Fruit fly (Drosophila melanogaster) whole organism, embryonic: Measurements from ENCODE around the gene Gr97a.

Experiments
- Adf1 ChIP-seq: fragments of 200-800 bp; sonication (Bioruptor generic); IDR thresholded peaks from 2 replicates; pipeline ENCODE4 v1.3.6; 2022; ENCODE audit warnings: missing biosample characterization, missing genetic modification characterization
- Bdp1 ChIP-seq: fragments of 200-800 bp; sonication (Bioruptor generic); optimal IDR thresholded peaks from 3 replicates; lab custom pipeline; 2016; ENCODE audit warnings: missing biosample characterization, missing genetic modification characterization
- Blimp-1 ChIP-seq: fragments of 200-800 bp; sonication (Bioruptor generic); optimal IDR thresholded peaks from 3 replicates; lab custom pipeline; 2018; ENCODE audit warnings: missing biosample characterization, missing genetic modification characterization, mild to moderate bottlenecking, moderate library complexity, missing genetic modification reagents
- CG11093 ChIP-seq: fragments of 200-800 bp; sonication (Bioruptor generic); IDR thresholded peaks from 3 replicates; pipeline ENCODE4 v1.3.6; 2022; ENCODE audit warnings: missing biosample characterization, missing genetic modification characterization
- CG13894 ChIP-seq: fragments of 200-800 bp; sonication (Bioruptor generic); optimal IDR thresholded peaks from 3 replicates; lab custom pipeline; 2018; ENCODE audit warnings: missing biosample characterization, mild to moderate bottlenecking, missing genetic modification characterization, moderate library complexity
- CG14014 ChIP-seq: fragments of 200-800 bp; sonication (Bioruptor generic); IDR thresholded peaks from 2 replicates; pipeline ENCODE4 v1.3.6; 2022; ENCODE audit warnings: missing biosample characterization, missing genetic modification characterization
- CG14710 ChIP-seq: fragments of 200-800 bp; sonication (Bioruptor generic); optimal IDR thresholded peaks from 3 replicates; lab custom pipeline; 2019; ENCODE audit warnings: missing biosample characterization, mild to moderate bottlenecking, missing genetic modification characterization, moderate library complexity
- CG17361 ChIP-seq: fragments of 200-800 bp; sonication (Bioruptor generic); IDR thresholded peaks from 3 replicates; pipeline ENCODE4 v1.3.6; 2022; ENCODE audit warnings: missing biosample characterization, missing genetic modification characterization
- CG17568 ChIP-seq: fragments of 200-800 bp; sonication (Bioruptor generic); optimal IDR thresholded peaks from 2 replicates; lab custom pipeline; 2018; ENCODE audit warnings: missing biosample characterization, mild to moderate bottlenecking, missing genetic modification characterization, moderate library complexity
- CG2202 ChIP-seq: fragments of 200-800 bp; sonication (Bioruptor generic); optimal IDR thresholded peaks from 2 replicates; lab custom pipeline; 2018; ENCODE audit warnings: missing biosample characterization, mild to moderate bottlenecking, missing genetic modification characterization
- CG33213 ChIP-seq: fragments of 200-800 bp; sonication (Bioruptor generic); optimal IDR thresholded peaks from 3 replicates; lab custom pipeline; 2016; ENCODE audit warnings: missing biosample characterization, missing genetic modification characterization
- CG3726 ChIP-seq: fragments of 200-800 bp; sonication (Bioruptor generic); IDR thresholded peaks from 3 replicates; pipeline ENCODE4, ENCODE4 v1.3.6; 2022; ENCODE audit warnings: missing biosample characterization, missing genetic modification characterization
- CG3838 ChIP-seq: fragments of 200-800 bp; sonication (Bioruptor generic); optimal IDR thresholded peaks from 3 replicates; lab custom pipeline; 2016; ENCODE audit warnings: missing biosample characterization, missing genetic modification characterization
- CG4360 ChIP-seq: fragments of 200-800 bp; sonication (Bioruptor generic); IDR thresholded peaks from 2 replicates; pipeline ENCODE4 v1.3.6; 2022; ENCODE audit warnings: missing biosample characterization, missing genetic modification characterization
- CG4424 ChIP-seq: fragments of 200-800 bp; sonication (Bioruptor generic); optimal IDR thresholded peaks from 3 replicates; lab custom pipeline; 2016; ENCODE audit warnings: missing biosample characterization, missing genetic modification characterization
- CG4820 ChIP-seq: fragments of 200-800 bp; sonication (Bioruptor generic); optimal IDR thresholded peaks from 3 replicates; lab custom pipeline; 2016; ENCODE audit warnings: missing biosample characterization, missing genetic modification characterization
- CG6175 ChIP-seq: fragments of 200-800 bp; sonication (Bioruptor generic); IDR thresholded peaks from 3 replicates; pipeline ENCODE4 v1.3.6; 2022; ENCODE audit warnings: missing biosample characterization, missing genetic modification characterization
- CG6791 ChIP-seq: fragments of 200-800 bp; sonication (Bioruptor generic); IDR thresholded peaks from 3 replicates; pipeline ENCODE4 v1.3.6; 2022; ENCODE audit warnings: missing biosample characterization, missing genetic modification characterization; ENCODE audit not compliant: partially characterized antibody
- CG8281 ChIP-seq: fragments of 200-800 bp; sonication (Bioruptor generic); optimal IDR thresholded peaks from 2 replicates; lab custom pipeline; 2018; ENCODE audit warnings: missing biosample characterization, mild to moderate bottlenecking, missing genetic modification characterization, moderate library complexity
- CG9437 ChIP-seq: fragments of 200-800 bp; sonication (Bioruptor generic); optimal IDR thresholded peaks from 2 replicates; lab custom pipeline; 2018; ENCODE audit warnings: missing biosample characterization, mild to moderate bottlenecking, missing genetic modification characterization
- CG9727 ChIP-seq: fragments of 200-800 bp; sonication (Bioruptor generic); optimal IDR thresholded peaks from 3 replicates; lab custom pipeline; 2017; ENCODE audit warnings: missing biosample characterization, mild to moderate bottlenecking, missing genetic modification characterization
- CG9797 ChIP-seq: fragments of 200-800 bp; sonication (Bioruptor generic); optimal IDR thresholded peaks from 3 replicates; lab custom pipeline; 2018; ENCODE audit warnings: missing biosample characterization, mild to moderate bottlenecking, missing genetic modification characterization
- CkIIα-i1 ChIP-seq: fragments of 200-800 bp; sonication (Bioruptor generic); IDR thresholded peaks from 2 replicates; pipeline ENCODE4 v1.3.6; 2022; ENCODE audit warnings: missing biosample characterization, missing genetic modification characterization
- Deaf1 ChIP-seq: fragments of 200-800 bp; optimal IDR thresholded peaks from 3 replicates; lab custom pipeline; 2019; ENCODE audit warnings: missing biosample characterization, mild to moderate bottlenecking, missing genetic modification characterization, moderate library complexity
- Dek ChIP-seq: fragments of 200-800 bp; sonication (Bioruptor generic); optimal IDR thresholded peaks from 3 replicates; lab custom pipeline; 2019; ENCODE audit warnings: missing biosample characterization, mild to moderate bottlenecking, missing genetic modification characterization, moderate library complexity
- Drgx ChIP-seq: fragments of 200-800 bp; sonication (Bioruptor generic); IDR thresholded peaks from 2 replicates; pipeline ENCODE4 v1.3.6; 2022; ENCODE audit warnings: missing biosample characterization, missing genetic modification characterization
- Fer2 ChIP-seq: fragments of 200-800 bp; sonication (Bioruptor generic); optimal IDR thresholded peaks from 2 replicates; lab custom pipeline; 2018; ENCODE audit warnings: missing biosample characterization, mild to moderate bottlenecking, missing genetic modification characterization, moderate library complexity
- HLH3B ChIP-seq: fragments of 200-800 bp; sonication (Bioruptor generic); IDR thresholded peaks from 2 replicates; pipeline ENCODE4 v1.3.6; 2022; ENCODE audit warnings: missing biosample characterization, missing genetic modification characterization
- HmgZ ChIP-seq: fragments of 200-800 bp; sonication (Bioruptor generic); optimal IDR thresholded peaks from 2 replicates; lab custom pipeline; 2018; ENCODE audit warnings: missing biosample characterization, mild to moderate bottlenecking, missing genetic modification characterization
- Mad ChIP-seq: fragments of 200-800 bp; sonication (Bioruptor generic); optimal IDR thresholded peaks from 2 replicates; lab custom pipeline; 2016; ENCODE audit warnings: missing biosample characterization, missing genetic modification characterization
- Rx ChIP-seq: fragments of 200-800 bp; sonication (Bioruptor generic); IDR thresholded peaks from 2 replicates; pipeline ENCODE4 v1.3.6; 2022; ENCODE audit warnings: missing biosample characterization, missing genetic modification characterization
- Scr ChIP-seq: fragments of 200-800 bp; sonication (Bioruptor generic); IDR thresholded peaks from 2 replicates; pipeline ENCODE4 v1.3.6; 2022; ENCODE audit warnings: missing biosample characterization, missing genetic modification characterization; ENCODE audit not compliant: partially characterized antibody
- Sin3A ChIP-seq: fragments of >200 bp; optimal IDR thresholded peaks from 2 replicates; lab custom pipeline; 2018
- Stat92E ChIP-seq, 3 experiments: fragments of >200 bp in 2 of 3; fragments of 200-800 bp in 1 of 3; sonication (Bioruptor generic) in 1 of 3; optimal IDR thresholded peaks; 2 replicates each; lab custom pipeline; 2017 to 2019; ENCODE audit warnings: missing biosample characterization in 3 of 3, missing genetic modification characterization in 3 of 3, mild to moderate bottlenecking in 1 of 3, moderate library complexity in 1 of 3
- Xbp1 ChIP-seq: fragments of 200-800 bp; sonication (Bioruptor generic); optimal IDR thresholded peaks from 3 replicates; lab custom pipeline; 2016; ENCODE audit warnings: missing biosample characterization, mild to moderate bottlenecking, missing genetic modification characterization
- ase ChIP-seq: fragments of 200-800 bp; sonication (Bioruptor generic); IDR thresholded peaks from 3 replicates; pipeline ENCODE4 v1.3.6; 2022; ENCODE audit warnings: missing biosample characterization, missing genetic modification characterization
- bcd ChIP-seq: fragments of 200-800 bp; sonication (Bioruptor generic); optimal IDR thresholded peaks from 2 replicates; lab custom pipeline; 2017; ENCODE audit warnings: missing biosample characterization, mild to moderate bottlenecking, missing genetic modification characterization
- da ChIP-seq: fragments of 200-800 bp; sonication (Bioruptor generic); optimal IDR thresholded peaks from 2 replicates; lab custom pipeline; 2016; ENCODE audit warnings: missing biosample characterization, missing genetic modification characterization
- danr ChIP-seq: fragments of 200-800 bp; sonication (Bioruptor generic); IDR thresholded peaks from 2 replicates; pipeline ENCODE4 v1.3.6; 2022; ENCODE audit warnings: missing biosample characterization, missing genetic modification characterization
- dati ChIP-seq: fragments of 200-800 bp; sonication (Bioruptor generic); IDR thresholded peaks from 2 replicates; pipeline ENCODE4 v1.3.6; 2022; ENCODE audit warnings: missing biosample characterization, missing genetic modification characterization
- grn ChIP-seq: fragments of 200-800 bp; sonication (Bioruptor generic); optimal IDR thresholded peaks from 3 replicates; lab custom pipeline; 2017; ENCODE audit warnings: missing biosample characterization, missing genetic modification characterization
- gsb-n ChIP-seq: fragments of 200-800 bp; sonication (Bioruptor generic); optimal IDR thresholded peaks from 3 replicates; lab custom pipeline; 2018; ENCODE audit warnings: missing biosample characterization, mild to moderate bottlenecking, missing genetic modification characterization
- rib ChIP-seq: fragments of 200-800 bp; sonication (Bioruptor generic); IDR thresholded peaks from 2 replicates; pipeline ENCODE4 v1.3.6; 2022; ENCODE audit warnings: missing biosample characterization, missing genetic modification characterization
- run ChIP-seq: fragments of 200-800 bp; sonication (Bioruptor generic); optimal IDR thresholded peaks from 3 replicates; lab custom pipeline; 2018; ENCODE audit warnings: missing biosample characterization, mild to moderate bottlenecking, missing genetic modification characterization
- sc ChIP-seq, 3 experiments: fragments of >200 bp in 2 of 3; fragments of 200-800 bp in 1 of 3; sonication (Bioruptor generic) in 1 of 3; optimal IDR thresholded peaks; 2 replicates in 2 of 3; 3 replicates in 1 of 3; lab custom pipeline; 2017; ENCODE audit warnings: mild to moderate bottlenecking in 1 of 3, missing biosample characterization in 1 of 3, missing genetic modification characterization in 1 of 3, missing genetic modification reagents in 1 of 3
- scrt ChIP-seq: fragments of 200-800 bp; sonication (Bioruptor generic); optimal IDR thresholded peaks from 2 replicates; lab custom pipeline; 2018; ENCODE audit warnings: missing biosample characterization, mild to moderate bottlenecking, missing genetic modification characterization, moderate library complexity
- sd ChIP-seq: fragments of 200-800 bp; sonication (Bioruptor generic); optimal IDR thresholded peaks from 3 replicates; lab custom pipeline; 2018; ENCODE audit warnings: missing biosample characterization, mild to moderate bottlenecking, missing genetic modification characterization, moderate library complexity
- sim ChIP-seq: fragments of 200-800 bp; sonication (Bioruptor generic); IDR thresholded peaks from 2 replicates; pipeline ENCODE4 v1.3.6; 2022; ENCODE audit warnings: missing biosample characterization, missing genetic modification characterization
- sisA ChIP-seq: fragments of 200-800 bp; sonication (Bioruptor generic); IDR thresholded peaks from 2 replicates; pipeline ENCODE4 v1.3.6; 2022; ENCODE audit warnings: missing biosample characterization, missing genetic modification characterization
- zf30C ChIP-seq: fragments of 200-800 bp; sonication (Bioruptor generic); optimal IDR thresholded peaks from 3 replicates; lab custom pipeline; 2018; ENCODE audit warnings: missing biosample characterization, mild to moderate bottlenecking, missing genetic modification characterization

Gene Gr97a

DNA sequence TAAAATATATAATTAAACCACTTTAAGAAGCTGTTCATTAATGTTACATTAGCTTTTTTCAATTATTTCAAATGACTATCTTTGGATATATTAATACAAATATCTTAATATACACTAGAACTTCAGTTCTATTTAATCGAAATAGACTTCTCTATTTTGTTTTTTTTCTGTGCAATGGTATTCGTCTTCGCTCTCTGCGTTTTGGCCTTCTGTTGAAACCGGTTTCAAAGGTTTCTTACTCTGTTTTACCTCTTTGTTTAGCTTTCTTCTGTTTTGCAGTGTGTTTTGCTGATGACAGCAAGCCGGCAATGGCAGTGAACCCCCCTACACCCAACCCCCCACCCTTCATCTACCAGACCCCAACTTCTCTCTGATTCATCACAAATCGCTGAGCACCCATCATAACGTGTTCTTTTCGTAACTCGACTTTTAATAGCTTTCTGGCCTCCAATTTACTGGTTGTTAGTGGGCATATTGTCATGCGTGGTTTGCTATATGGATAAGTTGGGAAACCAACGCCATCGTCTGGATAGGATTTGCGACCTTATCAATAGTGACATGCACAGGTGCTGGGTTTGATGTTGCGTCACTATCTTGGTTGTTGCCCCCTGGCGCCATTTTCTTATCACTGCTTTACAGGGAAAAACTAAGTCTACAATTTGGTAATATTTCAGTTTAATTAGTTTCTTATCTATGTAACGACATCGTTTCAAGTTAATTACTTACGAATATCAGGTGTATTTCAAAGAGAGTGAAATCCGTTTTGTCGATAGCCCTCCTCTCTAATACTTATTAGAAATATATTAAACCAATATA lies 2.7 kb upstream of the Gr97a start:
- no peak for TF ChIP-seq Mad (GFP tag; lab: Kevin White, UChicago)
- TF ChIP-seq sd = peak; percentile 58
- no peak for TF ChIP-seq Bdp1
- no peak for TF ChIP-seq CG6175 (GFP tag; lab: Robert Waterston, UW)
- no peak for TF ChIP-seq Adf1 (GFP tag; lab: Robert Waterston, UW)
- TF ChIP-seq grn = peak; percentile 53
- no peak for TF ChIP-seq Dek (tag; lab: Kevin White, UChicago)
- TF ChIP-seq run (tag; lab: Kevin White, UChicago) = no peak
- peak; percentile 47 for TF ChIP-seq zf30C (GFP tag; lab: Kevin White, UChicago)
- TF ChIP-seq ase (GFP tag; lab: Robert Waterston, UW) = no peak
- TF ChIP-seq Sin3A (lab: Kevin White, UChicago) = no peak
- no peak for TF ChIP-seq gsb-n (tag; lab: Kevin White, UChicago)
- no peak for TF ChIP-seq CG4424 (GFP tag; lab: Kevin White, UChicago)
- no peak for TF ChIP-seq CG3838 (GFP tag; lab: Kevin White, UChicago)
- no peak for TF ChIP-seq CG6791 (GFP tag; lab: Robert Waterston, UW)
- TF ChIP-seq Fer2 (tag; lab: Kevin White, UChicago) = no peak
- no peak for TF ChIP-seq Drgx
- TF ChIP-seq CG17568 = no peak
- TF ChIP-seq CG14710 (tag; lab: Kevin White, UChicago) = no peak
- TF ChIP-seq CG8281 = peak; percentile 20
- 0 out of 2 replicates have a peak, but pooled peaks have one; percentile 19 for TF ChIP-seq CG14014 (GFP tag; lab: Robert Waterston, UW)
- TF ChIP-seq scrt (GFP tag; lab: Kevin White, UChicago) = no peak
- no peak for TF ChIP-seq CG33213 (GFP tag; lab: Kevin White, UChicago)
- peak; percentile 52; the same call in 2 of the 3 replicates for TF ChIP-seq CG17361 (GFP tag; lab: Robert Waterston, UW)
- no peak for TF ChIP-seq sc (optimal IDR thresholded peaks at IDR 0.05; lab: Kevin White, UChicago)
- no peak for TF ChIP-seq sc (GFP tag; optimal IDR thresholded peaks at IDR 0.05; lab: Kevin White, UChicago)
- TF ChIP-seq CG2202 (tag; lab: Kevin White, UChicago) = no peak
- TF ChIP-seq CkIIα-i1 (GFP tag; lab: Robert Waterston, UW) = no peak
- no peak for TF ChIP-seq CG11093 (GFP tag; lab: Robert Waterston, UW)
- TF ChIP-seq CG4360 (GFP tag; lab: Robert Waterston, UW) = no peak
- no peak for TF ChIP-seq Rx
- TF ChIP-seq Xbp1 (GFP tag; lab: Kevin White, UChicago) = peak; percentile 16
- no peak for TF ChIP-seq bcd
- no peak for TF ChIP-seq CG4820
- no peak for TF ChIP-seq CG9727 (GFP tag; lab: Kevin White, UChicago)
- TF ChIP-seq Blimp-1 (GFP tag; lab: Kevin White, UChicago) = peak; percentile 45
- no peak for TF ChIP-seq sisA (GFP tag; lab: Robert Waterston, UW)
- no peak for TF ChIP-seq danr (GFP tag; lab: Robert Waterston, UW)
- TF ChIP-seq CG9797 (GFP tag; lab: Kevin White, UChicago) = no peak
- TF ChIP-seq CG9437 (GFP tag; lab: Kevin White, UChicago) = no peak
- TF ChIP-seq sim (GFP tag; lab: Robert Waterston, UW) = no peak
- TF ChIP-seq Deaf1 (tag; lab: Kevin White, UChicago) = no peak
- no peak for TF ChIP-seq HmgZ
- TF ChIP-seq CG3726 (GFP tag; lab: Robert Waterston, UW) = no peak
- TF ChIP-seq CG13894 (tag; lab: Kevin White, UChicago) = peak; percentile 37
- no peak for TF ChIP-seq Scr (GFP tag; lab: Robert Waterston, UW)
- no peak for TF ChIP-seq dati (GFP tag; lab: Robert Waterston, UW)
- TF ChIP-seq da (GFP tag; lab: Kevin White, UChicago) = no peak
- no peak for TF ChIP-seq HLH3B (GFP tag; lab: Robert Waterston, UW)
- no peak for TF ChIP-seq rib (GFP tag; lab: Robert Waterston, UW)
- TF ChIP-seq Stat92E (GFP tag; optimal IDR thresholded peaks at IDR 0.05; lab: Kevin White, UChicago) = no peak
